Worm (Caenorhabditis elegans): ENCODE data around the gene K08D8.9.
"Not testable (repeated sequence)": the region's sequence is repeated elsewhere in the genome, so short reads cannot be mapped to it uniquely, and the experiment has no call there.

K08D8.9 gene

ce11 chrIV:12899392-12899791 lies at the start of gene K08D8.9:
K08D8.9 (plus strand) TSS chrIV:12899692.
- no peak for TF ChIP-seq unc-62 (GFP tag; optimal IDR thresholded peaks at IDR 0.05)

ce11 chrIV:12854372-12855114 lies 44.9 kb upstream of the K08D8.9 start:
- no peak for TF ChIP-seq unc-62 (GFP tag; optimal IDR thresholded peaks at IDR 0.05)

- no peak for TF ChIP-seq unc-62 (GFP tag; optimal IDR thresholded peaks at IDR 0.05)
Observed at ce11 chrIV:12855248-12855647, 44.2 kb upstream of the K08D8.9 start, which contains the start of gene nstp-5. nstp-5 (plus strand) TSS chrIV:12855548.

ce11 chrIV:12859797-12860196 lies 39.7 kb upstream of the K08D8.9 start, which contains the start of gene gcy-18:
gcy-18 (plus strand) TSS chrIV:12860097.
- no peak for TF ChIP-seq unc-62 (GFP tag; optimal IDR thresholded peaks at IDR 0.05)

ce11 chrIV:12865884-12866283 lies 33.6 kb upstream of the K08D8.9 start, which contains the start of gene clec-186:
clec-186 (plus strand) TSS chrIV:12866109.
- no peak for TF ChIP-seq unc-62 (GFP tag; optimal IDR thresholded peaks at IDR 0.05)

DNA sequence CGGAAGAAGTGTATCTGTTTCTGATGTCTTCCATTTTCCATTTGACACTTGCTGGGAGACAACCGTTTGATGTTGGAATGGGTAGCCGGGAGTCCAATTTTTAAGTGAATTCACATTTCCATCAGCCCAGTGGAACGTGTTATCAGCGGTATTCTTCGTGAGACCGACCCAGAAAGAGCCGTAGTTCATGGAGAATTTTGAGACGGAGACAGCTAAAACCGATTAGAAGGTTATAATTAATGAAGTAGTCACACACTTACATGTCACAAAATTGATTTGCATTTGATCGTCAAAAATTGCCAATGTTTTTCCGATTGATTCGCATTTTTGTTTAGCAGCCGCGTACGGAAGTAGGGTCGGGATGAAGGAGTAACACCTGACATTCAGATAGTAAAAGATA lies 30.1 kb upstream of the K08D8.9 start:
- TF ChIP-seq unc-62 (GFP tag; optimal IDR thresholded peaks at IDR 0.05): no peak

- TF ChIP-seq unc-62 (GFP tag; optimal IDR thresholded peaks at IDR 0.05): no peak
Observed at ce11 chrIV:12869812-12870211, 29.7 kb upstream of the K08D8.9 start.

DNA sequence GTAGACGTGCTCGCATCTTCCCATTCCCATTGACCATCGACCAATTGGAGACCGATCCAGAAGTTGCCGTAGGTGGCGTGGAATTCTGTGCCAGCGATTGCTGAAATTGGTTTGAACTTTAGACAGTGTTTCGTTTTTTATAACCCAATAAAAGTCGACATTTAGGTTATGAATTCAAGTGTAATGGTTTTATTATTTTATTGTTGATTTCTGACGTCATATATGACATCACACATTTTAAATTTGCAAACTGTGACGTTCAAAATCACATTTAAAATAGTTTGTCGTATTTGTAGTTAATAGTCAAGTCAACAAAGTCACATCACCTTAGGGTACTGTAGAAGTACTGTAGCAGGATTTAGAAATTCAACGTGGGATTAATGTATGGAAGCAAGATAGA lies 29.2 kb upstream of the K08D8.9 start:
- TF ChIP-seq unc-62 (GFP tag; optimal IDR thresholded peaks at IDR 0.05): no peak

ce11 chrIV:12871445-12871947 lies 28.0 kb upstream of the K08D8.9 start, which contains the start of gene clec-187:
clec-187 (minus strand) TSS chrIV:12871495.
- no peak for TF ChIP-seq unc-62 (GFP tag; optimal IDR thresholded peaks at IDR 0.05)

DNA sequence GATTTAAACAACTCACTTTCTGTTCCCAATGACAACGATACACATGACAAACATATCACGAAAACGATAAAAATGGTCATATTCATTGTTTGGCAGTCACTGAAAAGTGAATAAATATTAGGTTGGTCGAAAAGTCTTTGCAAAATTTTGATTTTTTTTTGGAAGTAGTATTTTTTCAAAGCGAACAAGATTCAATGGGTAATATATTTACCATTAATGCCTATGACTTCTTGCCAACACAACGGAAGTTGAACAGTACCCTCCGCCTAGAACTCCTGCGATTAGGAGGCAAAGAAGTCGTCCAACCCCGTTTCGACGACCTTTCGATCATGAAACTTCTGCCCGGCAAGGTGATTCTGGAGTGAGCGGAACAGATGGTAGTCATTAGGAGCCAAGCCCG lies 24.2 kb upstream of the K08D8.9 start, which contains the start of gene ZK896.1:
Gene ZK896.1, minus strand, starts transcription at position 101 of the 400 bp plus-strand sequence.
- not testable (repeated sequence) for TF ChIP-seq unc-62 (GFP tag; optimal IDR thresholded peaks at IDR 0.05)

- no peak for TF ChIP-seq unc-62 (GFP tag; optimal IDR thresholded peaks at IDR 0.05)
Observed at ce11 chrIV:12876558-12876957, 22.9 kb upstream of the K08D8.9 start.

DNA sequence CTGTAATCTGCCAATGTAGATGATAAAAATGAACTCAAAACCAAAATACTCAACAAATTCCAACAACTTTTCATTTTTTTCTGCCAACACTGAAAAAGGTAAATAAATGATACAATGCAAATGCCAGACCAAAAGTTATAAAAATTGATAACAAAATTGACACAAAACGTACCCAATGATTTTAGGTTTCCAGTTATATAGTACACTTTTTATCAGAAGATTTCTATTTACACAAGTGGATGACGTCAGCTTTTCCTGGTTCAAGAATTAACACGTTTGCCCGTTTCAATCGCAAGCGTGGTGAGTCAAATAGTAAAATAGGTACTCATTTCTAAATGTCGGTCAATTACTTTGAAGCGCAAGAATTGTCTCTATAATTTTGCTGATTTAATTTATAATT lies 19.9 kb upstream of the K08D8.9 start, which contains the start of gene ZK896.5:
Gene ZK896.5, minus strand, starts transcription at position 89 of the 400 bp plus-strand sequence.
- no peak for TF ChIP-seq unc-62 (GFP tag; optimal IDR thresholded peaks at IDR 0.05)

ce11 chrIV:12883190-12883589 lies 16.3 kb upstream of the K08D8.9 start, which contains the start of gene ZK896.4:
ZK896.4 (minus strand) TSS chrIV:12883290.
- TF ChIP-seq unc-62 (GFP tag; optimal IDR thresholded peaks at IDR 0.05): no peak

- TF ChIP-seq unc-62 (GFP tag; optimal IDR thresholded peaks at IDR 0.05): no peak
Observed at ce11 chrIV:12886012-12886411, 13.5 kb upstream of the K08D8.9 start.

- no peak for TF ChIP-seq unc-62 (GFP tag; optimal IDR thresholded peaks at IDR 0.05)
Observed at ce11 chrIV:12890445-12890844, 9.0 kb upstream of the K08D8.9 start, which contains the start of gene K08D8.6. K08D8.6 (minus strand) TSS chrIV:12890508.

DNA sequence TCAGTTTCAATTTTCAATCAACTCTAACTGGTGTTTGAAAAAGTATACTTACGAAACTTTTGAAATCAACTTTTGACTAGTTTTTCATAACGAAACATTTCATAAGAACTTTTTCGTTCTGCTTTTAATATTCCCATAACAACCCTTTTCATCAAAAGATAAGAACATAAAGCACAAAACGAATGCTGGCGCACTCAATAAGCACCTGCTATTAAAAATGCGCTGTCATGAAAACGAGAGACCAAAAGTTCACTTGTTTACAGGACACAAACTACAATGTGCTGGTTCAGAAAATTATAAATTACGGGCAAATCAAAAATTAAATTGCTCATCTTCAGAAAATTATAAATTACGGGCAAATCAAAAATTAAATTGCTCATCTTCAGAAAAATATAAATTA lies 8.4 kb upstream of the K08D8.9 start:
- no peak for TF ChIP-seq unc-62 (GFP tag; optimal IDR thresholded peaks at IDR 0.05)

ce11 chrIV:12892194-12892593 lies 7.3 kb upstream of the K08D8.9 start, which contains the start of gene K08D8.1:
K08D8.1 (plus strand) TSS chrIV:12892494.
- TF ChIP-seq unc-62 (GFP tag; optimal IDR thresholded peaks at IDR 0.05): no peak
